Worm (Caenorhabditis elegans) whole organism, L2 larva: ENCODE results near the gene nstp-8.

Source experiments
- F13H6.1 ChIP-seq: sonication (generic microtip); optimal IDR thresholded peaks from 2 replicates; lab custom pipeline; 2016; ENCODE audit warnings: missing genetic modification characterization, missing compliant biosample characterization
- Y55F3AM.14 ChIP-seq: fragments of 200-800 bp; sonication (Bioruptor generic); optimal IDR thresholded peaks from 2 replicates; lab custom pipeline; 2018; ENCODE audit warnings: mild to moderate bottlenecking, missing genetic modification characterization, missing compliant biosample characterization
- ZK546.5 ChIP-seq: sonication (generic microtip); optimal IDR thresholded peaks from 2 replicates; lab custom pipeline; 2017; ENCODE audit warnings: missing biosample characterization, missing genetic modification characterization
- aly-2 ChIP-seq: fragments of 150-350 bp; optimal IDR thresholded peaks from 2 replicates; lab custom pipeline; 2014; ENCODE audit warnings: missing biosample characterization, missing genetic modification characterization
- blmp-1 ChIP-seq: sonication (generic microtip); optimal IDR thresholded peaks from 2 replicates; lab custom pipeline; 2017; ENCODE audit warnings: missing genetic modification characterization, mild to moderate bottlenecking, missing compliant biosample characterization, antibody characterized with exemption, moderate library complexity; ENCODE audit not compliant: insufficient read depth
- ceh-16 ChIP-seq: fragments of 150-350 bp; optimal IDR thresholded peaks from 2 replicates; lab custom pipeline; 2014; ENCODE audit warnings: missing biosample characterization, missing genetic modification characterization
- ceh-82 ChIP-seq: fragments of 150-350 bp; optimal IDR thresholded peaks from 2 replicates; lab custom pipeline; 2014; ENCODE audit warnings: missing biosample characterization, missing genetic modification characterization
- crh-2 ChIP-seq: sonication (generic microtip); optimal IDR thresholded peaks from 2 replicates; lab custom pipeline; 2017; ENCODE audit warnings: missing biosample characterization, missing genetic modification characterization
- egl-27 ChIP-seq: sonication (generic microtip); optimal IDR thresholded peaks from 3 replicates; lab custom pipeline; 2017; ENCODE audit warnings: missing biosample characterization, missing genetic modification reagents, missing genetic modification characterization
- elt-1 ChIP-seq: fragments of 150-350 bp; optimal IDR thresholded peaks from 2 replicates; lab custom pipeline; 2014; ENCODE audit warnings: missing biosample characterization, missing genetic modification characterization
- elt-3 ChIP-seq: sonication (generic microtip); optimal IDR thresholded peaks from 2 replicates; lab custom pipeline; 2017; ENCODE audit warnings: missing biosample characterization, missing genetic modification characterization
- fos-1 ChIP-seq: fragments of 150-350 bp; optimal IDR thresholded peaks from 2 replicates; lab custom pipeline; 2014; ENCODE audit warnings: missing biosample characterization, missing genetic modification characterization
- gmeb-1 ChIP-seq: fragments of 150-350 bp; optimal IDR thresholded peaks from 2 replicates; lab custom pipeline; 2014; ENCODE audit warnings: missing biosample characterization, missing genetic modification characterization
- lin-13 ChIP-seq: fragments of 150-350 bp; optimal IDR thresholded peaks from 2 replicates; lab custom pipeline; 2014; ENCODE audit warnings: missing biosample characterization, missing genetic modification reagents, missing genetic modification characterization
- lin-39 ChIP-seq: fragments of 150-350 bp; optimal IDR thresholded peaks from 2 replicates; lab custom pipeline; 2014; ENCODE audit warnings: missing biosample characterization, missing genetic modification reagents, missing genetic modification characterization
- lsy-2 ChIP-seq, 2 experiments: fragments of 150-350 bp in 1 of 2; sonication (generic microtip) in 1 of 2; optimal IDR thresholded peaks; 2 replicates each; lab custom pipeline; 2014 to 2017; ENCODE audit warnings: missing biosample characterization in 2 of 2, missing genetic modification characterization in 2 of 2
- mab-5 ChIP-seq: fragments of 150-350 bp; optimal IDR thresholded peaks from 2 replicates; lab custom pipeline; 2014; ENCODE audit warnings: missing biosample characterization, missing genetic modification characterization
- mdl-1 ChIP-seq, 2 experiments: fragments of 150-350 bp in 1 of 2; sonication (generic microtip) in 1 of 2; optimal IDR thresholded peaks; 2 replicates each; lab custom pipeline; 2017; ENCODE audit warnings: missing biosample characterization in 2 of 2, missing genetic modification characterization in 2 of 2
- nhr-11 ChIP-seq: fragments of 150-350 bp; optimal IDR thresholded peaks from 2 replicates; lab custom pipeline; 2014; ENCODE audit warnings: missing biosample characterization, missing genetic modification characterization
- nhr-12 ChIP-seq: fragments of 150-350 bp; optimal IDR thresholded peaks from 2 replicates; lab custom pipeline; 2014; ENCODE audit warnings: missing biosample characterization, missing genetic modification characterization
- nhr-129 ChIP-seq: fragments of 150-350 bp; optimal IDR thresholded peaks from 2 replicates; lab custom pipeline; 2014; ENCODE audit warnings: missing biosample characterization, missing genetic modification characterization
- nhr-23 ChIP-seq: fragments of 150-350 bp; optimal IDR thresholded peaks from 2 replicates; lab custom pipeline; 2014; ENCODE audit warnings: missing biosample characterization, missing genetic modification reagents, missing genetic modification characterization
- nhr-237 ChIP-seq: fragments of 150-350 bp; optimal IDR thresholded peaks from 2 replicates; lab custom pipeline; 2014; ENCODE audit warnings: missing biosample characterization, missing genetic modification characterization
- nhr-25 ChIP-seq: fragments of 150-350 bp; sonication (generic microtip); optimal IDR thresholded peaks from 3 replicates; lab custom pipeline; 2014; ENCODE audit warnings: missing biosample characterization, missing genetic modification characterization
- nhr-6 ChIP-seq: fragments of 150-350 bp; optimal IDR thresholded peaks from 2 replicates; lab custom pipeline; 2014; ENCODE audit warnings: missing biosample characterization, missing genetic modification characterization
- nhr-77 ChIP-seq: fragments of 150-350 bp; optimal IDR thresholded peaks from 2 replicates; lab custom pipeline; 2014; ENCODE audit warnings: missing biosample characterization, missing genetic modification characterization
- peb-1 ChIP-seq: fragments of 150-350 bp; optimal IDR thresholded peaks from 2 replicates; lab custom pipeline; 2014; ENCODE audit warnings: missing biosample characterization, missing genetic modification characterization
- sem-4 ChIP-seq: fragments of 150-350 bp; optimal IDR thresholded peaks from 2 replicates; lab custom pipeline; 2014; ENCODE audit warnings: missing biosample characterization, missing genetic modification reagents, missing genetic modification characterization
- sma-3 ChIP-seq: sonication (generic microtip); optimal IDR thresholded peaks from 2 replicates; lab custom pipeline; 2016; ENCODE audit warnings: missing genetic modification reagents, missing genetic modification characterization, missing compliant biosample characterization
- sma-9 ChIP-seq, 2 experiments: fragments of 150-350 bp in 1 of 2; sonication (generic microtip) in 1 of 2; optimal IDR thresholded peaks; 2 replicates each; lab custom pipeline; 2014 to 2016; ENCODE audit warnings: missing genetic modification characterization in 2 of 2, mild to moderate bottlenecking in 1 of 2, missing biosample characterization in 1 of 2, missing compliant biosample characterization in 1 of 2, missing genetic modification reagents in 1 of 2, moderate library complexity in 1 of 2
- unc-39 ChIP-seq: fragments of 150-350 bp; optimal IDR thresholded peaks from 2 replicates; lab custom pipeline; 2014; ENCODE audit warnings: missing biosample characterization, missing genetic modification characterization
- zag-1 ChIP-seq: fragments of 150-350 bp; optimal IDR thresholded peaks from 2 replicates; lab custom pipeline; 2014; ENCODE audit warnings: missing biosample characterization, missing genetic modification characterization
- ztf-1 ChIP-seq: fragments of 200-800 bp; sonication (Bioruptor generic); conservative IDR thresholded peaks from 2 replicates; pipeline ENCODE4 v1.3.6; 2022; ENCODE audit warnings: missing genetic modification characterization, missing compliant biosample characterization
- ztf-4 ChIP-seq: fragments of 150-350 bp; optimal IDR thresholded peaks from 2 replicates; lab custom pipeline; 2014; ENCODE audit warnings: missing biosample characterization, missing genetic modification characterization

nstp-8 gene

DNA sequence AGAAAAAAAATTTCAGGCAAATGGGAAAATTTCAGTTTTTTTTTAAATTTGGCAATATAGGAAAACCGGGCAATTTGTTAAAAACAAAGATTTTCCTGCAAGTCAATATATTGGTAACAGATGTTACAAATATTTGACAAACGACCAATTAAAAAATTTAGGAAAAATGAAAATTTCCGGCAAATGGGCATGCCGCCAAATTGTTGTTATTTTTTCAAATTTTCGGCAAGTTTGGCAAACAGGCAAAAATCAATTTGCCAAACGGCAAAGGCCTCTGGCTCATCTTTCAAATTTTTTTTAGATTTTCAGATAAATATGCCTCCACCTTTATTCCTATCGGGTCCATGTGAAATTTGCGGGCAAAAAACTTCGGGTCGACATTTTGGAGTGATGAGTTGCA, 6.3 kb downstream of the nstp-8 start, which contains the start of gene nhr-128:
nhr-128 (plus strand) TSS at position 301 of the 400 bp plus-strand sequence.
- TF ChIP-seq mdl-1 (tag; optimal IDR thresholded peaks at IDR 0.05; lab: Kevin White, UChicago) (no peak), elt-1 (no peak), nhr-77 (tag; lab: Kevin White, UChicago) (no peak), ZK546.5 (no peak), ceh-82 (tag; lab: Kevin White, UChicago) (no peak), ztf-4 (tag; lab: Kevin White, UChicago) (no peak), nhr-129 (tag; lab: Kevin White, UChicago) (no peak), lin-13 (GFP tag; lab: Kevin White, UChicago) (no peak), sma-9 (GFP tag; optimal IDR thresholded peaks at IDR 0.05; lab: Kevin White, UChicago) (no peak), sma-9 (tag; optimal IDR thresholded peaks at IDR 0.05; lab: Kevin White, UChicago) (no peak), nhr-12 (tag; lab: Kevin White, UChicago) (no peak), sem-4 (no peak), Y55F3AM.14 (GFP tag; lab: Kevin White, UChicago) (no peak), peb-1 (tag; lab: Kevin White, UChicago) (no peak), lin-39 (tag; lab: Kevin White, UChicago) (no peak)

DNA sequence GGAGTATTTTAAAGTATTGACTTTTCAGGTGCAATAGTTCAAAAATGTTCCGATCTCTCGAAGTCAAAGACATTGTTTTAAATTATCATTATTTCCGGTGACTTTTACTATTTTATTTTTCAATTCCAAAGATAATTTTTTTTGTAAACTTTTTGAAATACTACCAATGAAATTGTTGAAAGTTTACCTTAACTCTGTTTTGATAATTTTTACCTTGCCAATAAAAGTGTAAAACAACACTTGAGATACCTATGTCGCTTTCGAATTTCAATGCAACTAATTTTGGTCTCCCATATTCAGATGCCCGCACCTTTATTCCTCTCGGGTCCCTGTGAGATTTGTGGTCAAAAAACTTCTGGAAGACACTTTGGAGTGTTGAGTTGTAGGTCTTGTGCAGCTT, 9.7 kb downstream of the nstp-8 start, which contains the start of gene nhr-103:
nhr-103 (plus strand) TSS at position 301 of the 400 bp plus-strand sequence.
- TF ChIP-seq blmp-1: no peak
- TF ChIP-seq nhr-23: no peak
- no peak for TF ChIP-seq mab-5 (tag; lab: Kevin White, UChicago)
- no peak for TF ChIP-seq lsy-2 (tag; optimal IDR thresholded peaks at IDR 0.05; lab: Kevin White, UChicago)
- TF ChIP-seq egl-27 (tag; lab: Kevin White, UChicago): no peak
- TF ChIP-seq nhr-25 (tag; lab: Kevin White, UChicago): no peak
- TF ChIP-seq ztf-1 (GFP tag; lab: Robert Waterston, UW): no peak
- TF ChIP-seq, all 48 proteins: peak for 0

DNA sequence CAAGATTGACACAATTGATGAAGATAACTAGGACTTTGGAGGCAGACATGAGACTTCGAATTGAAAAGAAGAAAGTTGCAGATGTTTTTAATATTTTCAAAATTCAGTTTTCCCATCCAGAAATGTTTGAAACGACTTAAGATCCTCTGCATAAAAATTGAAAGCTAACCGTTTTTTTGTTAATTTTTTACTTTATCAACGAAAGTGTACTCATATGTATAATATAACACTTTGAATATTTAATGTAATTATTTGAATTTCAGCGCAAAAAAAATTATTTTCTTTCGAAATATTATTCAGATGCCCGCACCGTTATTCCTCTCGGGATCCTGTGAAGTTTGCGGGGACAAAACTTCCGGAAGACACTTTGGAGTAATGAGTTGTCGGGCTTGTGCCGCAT, 11.5 kb downstream of the nstp-8 start, which contains the start of gene nhr-18:
nhr-18 (plus strand) TSS at position 301 of the 400 bp plus-strand sequence.
- TF ChIP-seq F13H6.1 (tag; lab: Kevin White, UChicago) (no peak), nhr-237 (no peak), elt-1 (no peak), nhr-25 (tag; lab: Kevin White, UChicago) (no peak), sma-3 (GFP tag; lab: Kevin White, UChicago) (no peak), nhr-77 (tag; lab: Kevin White, UChicago) (no peak), gmeb-1 (tag; lab: Kevin White, UChicago) (no peak), peb-1 (tag; lab: Kevin White, UChicago) (no peak), crh-2 (tag; lab: Kevin White, UChicago) (no peak), elt-3 (tag; lab: Kevin White, UChicago) (no peak), nhr-6 (no peak), nhr-12 (tag; lab: Kevin White, UChicago) (no peak), ZK546.5 (no peak), aly-2 (no peak), sma-9 (GFP tag; optimal IDR thresholded peaks at IDR 0.05; lab: Kevin White, UChicago) (no peak), sma-9 (tag; optimal IDR thresholded peaks at IDR 0.05; lab: Kevin White, UChicago) (no peak)

DNA sequence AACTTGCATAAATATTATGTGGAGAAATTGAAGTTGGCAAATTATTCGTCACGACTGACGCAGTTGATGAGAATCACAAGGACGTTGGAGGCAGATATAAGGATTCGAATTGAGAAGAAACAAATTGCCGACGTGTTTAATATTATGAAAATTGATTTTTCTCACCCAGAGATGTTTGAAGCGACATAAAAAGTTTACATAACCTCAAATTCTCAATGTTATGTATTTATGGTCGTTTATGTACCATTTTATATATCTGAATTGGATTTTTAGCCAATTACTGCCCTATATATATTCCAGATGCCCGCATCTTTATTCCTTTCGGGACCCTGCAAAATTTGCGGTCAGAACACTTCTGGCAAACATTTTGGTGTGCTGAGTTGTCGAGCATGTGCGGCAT, 13.3 kb downstream of the nstp-8 start, which contains the start of gene nhr-126:
nhr-126 (plus strand) TSS at position 301 of the 400 bp plus-strand sequence.
- TF ChIP-seq peb-1 (tag; lab: Kevin White, UChicago) (no peak), gmeb-1 (tag; lab: Kevin White, UChicago) (no peak), sma-9 (GFP tag; optimal IDR thresholded peaks at IDR 0.05; lab: Kevin White, UChicago) (no peak), sma-9 (tag; optimal IDR thresholded peaks at IDR 0.05; lab: Kevin White, UChicago) (no peak), ztf-4 (tag; lab: Kevin White, UChicago) (no peak), nhr-11 (no peak), lin-39 (tag; lab: Kevin White, UChicago) (no peak), ZK546.5 (no peak), fos-1 (tag; lab: Kevin White, UChicago) (no peak), ceh-16 (tag; lab: Kevin White, UChicago) (no peak), unc-39 (tag; lab: Kevin White, UChicago) (no peak), mdl-1 (tag; optimal IDR thresholded peaks at IDR 0.05; lab: Kevin White, UChicago) (no peak), aly-2 (no peak), elt-1 (no peak), zag-1 (tag; lab: Kevin White, UChicago) (no peak), nhr-6 (no peak), nhr-77 (tag; lab: Kevin White, UChicago) (no peak)
